Worm (Caenorhabditis elegans) whole organism, L2 larva: ENCODE measurements around the gene ztf-28.

Experiments
- ceh-82 ChIP-seq: fragments of 150-350 bp; optimal IDR thresholded peaks from 2 replicates; lab custom pipeline; 2014; ENCODE audit warnings: missing biosample characterization, missing genetic modification characterization
- dmd-4 ChIP-seq: sonication (generic microtip); optimal IDR thresholded peaks from 2 replicates; lab custom pipeline; 2017; ENCODE audit warnings: missing biosample characterization, missing genetic modification characterization
- elt-3 ChIP-seq: sonication (generic microtip); optimal IDR thresholded peaks from 2 replicates; lab custom pipeline; 2017; ENCODE audit warnings: missing biosample characterization, missing genetic modification characterization
- fos-1 ChIP-seq: fragments of 150-350 bp; optimal IDR thresholded peaks from 2 replicates; lab custom pipeline; 2014; ENCODE audit warnings: missing biosample characterization, missing genetic modification characterization
- nhr-77 ChIP-seq: fragments of 150-350 bp; optimal IDR thresholded peaks from 2 replicates; lab custom pipeline; 2014; ENCODE audit warnings: missing biosample characterization, missing genetic modification characterization
- sma-9 ChIP-seq, 2 experiments: fragments of 150-350 bp in 1 of 2; sonication (generic microtip) in 1 of 2; optimal IDR thresholded peaks; 2 replicates each; lab custom pipeline; 2014 to 2016; ENCODE audit warnings: missing genetic modification characterization in 2 of 2, mild to moderate bottlenecking in 1 of 2, missing biosample characterization in 1 of 2, missing compliant biosample characterization in 1 of 2, missing genetic modification reagents in 1 of 2, moderate library complexity in 1 of 2
- snpc-4 ChIP-seq: fragments of 150-350 bp; optimal IDR thresholded peaks from 2 replicates; lab custom pipeline; 2014; ENCODE audit warnings: missing biosample characterization, missing genetic modification characterization
- unc-62 ChIP-seq: fragments of 150-350 bp; optimal IDR thresholded peaks from 2 replicates; lab custom pipeline; 2014; ENCODE audit warnings: missing biosample characterization, missing genetic modification reagents, missing genetic modification characterization

DNA sequence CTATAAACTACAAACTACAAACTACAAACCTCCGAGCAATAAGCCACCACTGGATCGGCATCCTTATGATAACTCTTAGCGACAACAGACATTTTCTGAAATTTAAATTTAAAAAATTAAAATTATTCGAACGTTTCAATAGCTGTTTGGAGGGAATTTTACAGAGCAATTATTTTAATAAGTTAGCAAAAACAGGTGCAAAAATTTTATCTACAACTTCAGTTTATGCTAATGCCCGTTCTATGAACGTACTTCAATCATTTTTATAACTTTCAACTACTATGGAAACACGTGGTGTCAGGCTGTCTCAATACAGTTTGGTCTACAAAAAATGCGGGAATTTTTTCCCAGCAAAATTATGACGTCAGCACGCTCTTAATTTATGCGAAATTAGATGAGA lies 37.0 kb upstream of the ztf-28 start, which contains the start of gene comt-5:
- no peak for TF ChIP-seq dmd-4 (tag; lab: Kevin White, UChicago)
- no peak for TF ChIP-seq unc-62
- TF ChIP-seq elt-3, result no peak
- TF ChIP-seq fos-1 (tag; lab: Kevin White, UChicago), result no peak
- TF ChIP-seq snpc-4 (tag; lab: Kevin White, UChicago), result no peak
- TF ChIP-seq nhr-77 (tag; lab: Kevin White, UChicago), result no peak
- TF ChIP-seq ceh-82 (tag; lab: Kevin White, UChicago), result no peak
- TF ChIP-seq sma-9 (GFP tag; optimal IDR thresholded peaks at IDR 0.05; lab: Kevin White, UChicago), result no peak
- TF ChIP-seq sma-9 (tag; optimal IDR thresholded peaks at IDR 0.05; lab: Kevin White, UChicago), result no peak
